Fruit fly (Drosophila melanogaster) Kc167 (cell line): ENCODE measurements around the gene Cyp28a5.

Experiments
- Myc ChIP-seq: fragments of >200 bp; optimal IDR thresholded peaks from 2 replicates; lab custom pipeline; 2017; ENCODE audit warnings: missing external identifiers
- Sin3A ChIP-seq: fragments of >200 bp; optimal IDR thresholded peaks from 2 replicates; lab custom pipeline; 2018; ENCODE audit warnings: missing external identifiers
- h ChIP-seq: fragments of >200 bp; optimal IDR thresholded peaks from 3 replicates; lab custom pipeline; 2018; ENCODE audit warnings: missing external identifiers
- insv ChIP-seq: fragments of >200 bp; optimal IDR thresholded peaks from 3 replicates; lab custom pipeline; 2018; ENCODE audit warnings: missing external identifiers
- psq ChIP-seq: fragments of >200 bp; optimal IDR thresholded peaks from 2 replicates; lab custom pipeline; 2017; ENCODE audit warnings: missing external identifiers
- ttk ChIP-seq: sonication (Bioruptor generic); optimal IDR thresholded peaks from 2 replicates; lab custom pipeline; 2017; ENCODE audit warnings: missing external identifiers

Cyp28a5 gene

DNA sequence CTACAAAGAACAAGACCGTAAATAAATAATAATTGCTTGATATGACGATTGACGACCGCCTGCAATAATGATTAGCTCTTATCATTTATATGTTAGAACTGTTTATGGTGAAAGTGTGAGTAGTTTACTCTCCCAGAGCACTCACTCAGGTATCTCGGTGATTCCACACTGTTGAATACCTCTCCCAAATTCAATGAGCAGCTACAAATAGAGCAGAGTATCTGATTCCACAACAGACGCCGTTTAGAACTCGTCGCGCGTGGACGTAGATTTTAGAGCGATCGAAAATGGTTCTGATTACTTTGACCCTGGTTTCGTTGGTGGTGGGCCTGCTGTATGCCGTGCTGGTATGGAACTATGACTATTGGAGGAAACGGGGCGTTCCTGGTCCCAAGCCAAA, at the start of gene Cyp28a5:
TSS of gene Cyp28a5 (plus strand) at position 230 of the 400 bp plus-strand sequence.
- no peak for TF ChIP-seq insv (lab: Kevin White, UChicago)
- TF ChIP-seq h (lab: Kevin White, UChicago): no peak
- TF ChIP-seq ttk: no peak
- TF ChIP-seq psq (lab: Kevin White, UChicago): no peak
- TF ChIP-seq Myc (lab: Kevin White, UChicago): no peak
- TF ChIP-seq Sin3A (lab: Kevin White, UChicago): no peak

DNA sequence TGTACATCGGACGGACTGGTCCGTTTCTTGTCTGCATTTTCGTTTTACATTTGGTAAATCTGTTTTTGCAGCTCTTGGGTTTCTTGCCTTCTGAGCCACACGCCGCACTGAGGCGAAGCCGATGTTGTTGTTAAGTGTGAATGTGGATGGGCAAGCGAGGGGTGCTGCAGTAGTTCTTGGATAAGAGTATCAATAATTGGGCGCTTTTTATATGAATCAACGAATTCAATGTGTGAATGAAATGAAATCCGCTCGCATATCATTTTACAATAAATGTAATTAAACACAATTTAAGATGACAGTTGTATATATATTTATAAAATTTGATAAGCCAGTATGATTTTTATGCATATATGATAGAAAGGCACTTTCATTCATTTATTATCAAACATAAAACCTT, 48.6 kb upstream of the Cyp28a5 start:
- TF ChIP-seq psq (lab: Kevin White, UChicago) (no peak), h (lab: Kevin White, UChicago) (no peak), insv (lab: Kevin White, UChicago) (no peak), Myc (lab: Kevin White, UChicago) (no peak), Sin3A (lab: Kevin White, UChicago) (no peak), ttk (no peak)

DNA sequence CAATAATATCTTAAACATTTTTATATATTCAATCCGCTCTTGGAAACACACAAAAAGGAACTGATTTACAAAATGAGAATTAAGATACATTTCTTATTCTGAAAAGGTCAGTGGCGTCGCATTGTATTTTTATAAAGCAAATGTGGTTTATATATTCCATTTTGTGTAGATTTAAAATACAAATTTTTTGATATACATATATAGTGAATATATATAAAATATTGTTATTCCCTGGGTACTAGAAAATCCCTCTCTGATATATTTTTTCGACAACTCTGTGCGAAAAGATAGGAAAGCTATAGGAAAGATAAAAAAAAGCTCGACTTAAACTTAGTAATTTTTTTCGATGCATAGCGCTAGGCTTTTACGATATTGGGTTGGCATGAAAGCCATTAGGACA, 45.8 kb upstream of the Cyp28a5 start, which contains the start of gene CG42711:
TSS of gene CG42711 (minus strand) at position 45 of the 400 bp plus-strand sequence.
- TF ChIP-seq Sin3A (lab: Kevin White, UChicago): no peak
- no peak for TF ChIP-seq Myc (lab: Kevin White, UChicago)
- TF ChIP-seq insv (lab: Kevin White, UChicago): no peak
- no peak for TF ChIP-seq psq (lab: Kevin White, UChicago)
- no peak for TF ChIP-seq ttk
- TF ChIP-seq h (lab: Kevin White, UChicago): no peak

DNA sequence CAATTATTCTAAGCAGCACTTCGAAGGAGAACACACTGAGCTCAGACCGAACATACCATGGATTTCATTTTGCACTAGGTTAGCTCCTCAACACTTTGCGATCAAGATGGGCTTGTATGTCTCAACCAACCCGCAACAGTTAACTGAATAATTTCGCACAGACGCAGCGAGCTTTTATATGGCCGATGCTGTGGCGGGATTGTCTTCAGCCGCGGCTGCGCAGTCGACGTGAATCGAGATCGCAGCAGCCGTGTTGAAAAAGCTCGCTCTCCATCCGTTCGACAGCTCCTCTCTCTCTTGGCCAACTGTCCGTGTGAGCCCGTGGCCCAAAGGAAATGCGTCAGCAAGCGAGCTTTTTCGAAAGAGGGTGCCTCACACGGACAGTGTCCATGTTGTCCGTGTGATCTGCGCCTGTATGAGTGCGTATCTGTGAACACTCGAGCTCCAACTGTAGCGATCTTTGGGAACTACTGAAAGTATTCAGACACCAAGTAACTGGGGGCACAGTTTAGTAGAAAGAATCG, 42.5 kb upstream of the Cyp28a5 start, which contains the start of gene Vajk2:
TSS of gene Vajk2 (minus strand) at position 151 of the 524 bp plus-strand sequence.
- TF ChIP-seq Sin3A (lab: Kevin White, UChicago) (no peak), ttk (no peak), psq (lab: Kevin White, UChicago) (no peak), insv (lab: Kevin White, UChicago) (no peak), h (lab: Kevin White, UChicago) (no peak), Myc (lab: Kevin White, UChicago) (no peak)

DNA sequence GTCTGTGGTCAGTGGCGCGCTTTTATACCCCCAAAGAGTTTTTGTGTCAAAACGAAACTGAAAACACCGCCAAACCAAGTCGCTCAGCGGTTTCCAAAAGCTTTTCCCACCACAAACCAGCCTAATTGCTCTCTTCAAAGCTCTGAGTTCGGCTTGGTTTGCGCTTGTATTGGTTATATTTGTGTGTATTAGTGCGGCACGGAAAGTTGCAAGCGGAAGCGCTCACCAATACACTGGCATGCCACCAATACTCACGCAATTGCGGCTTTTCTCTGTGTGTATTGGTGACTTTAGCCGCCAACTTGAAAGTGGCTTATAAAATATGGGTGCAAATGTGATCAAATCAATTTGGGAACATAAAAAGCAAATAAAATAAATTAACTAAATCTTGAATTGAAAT, 29.6 kb upstream of the Cyp28a5 start, which contains the start of gene Vajk3:
TSS of gene Vajk3 (minus strand) at position 1 of the 400 bp plus-strand sequence.
- TF ChIP-seq ttk: no peak
- TF ChIP-seq Sin3A (lab: Kevin White, UChicago): no peak
- TF ChIP-seq h (lab: Kevin White, UChicago): no peak
- TF ChIP-seq Myc (lab: Kevin White, UChicago): no peak
- TF ChIP-seq psq (lab: Kevin White, UChicago): no peak
- TF ChIP-seq insv (lab: Kevin White, UChicago): no peak

DNA sequence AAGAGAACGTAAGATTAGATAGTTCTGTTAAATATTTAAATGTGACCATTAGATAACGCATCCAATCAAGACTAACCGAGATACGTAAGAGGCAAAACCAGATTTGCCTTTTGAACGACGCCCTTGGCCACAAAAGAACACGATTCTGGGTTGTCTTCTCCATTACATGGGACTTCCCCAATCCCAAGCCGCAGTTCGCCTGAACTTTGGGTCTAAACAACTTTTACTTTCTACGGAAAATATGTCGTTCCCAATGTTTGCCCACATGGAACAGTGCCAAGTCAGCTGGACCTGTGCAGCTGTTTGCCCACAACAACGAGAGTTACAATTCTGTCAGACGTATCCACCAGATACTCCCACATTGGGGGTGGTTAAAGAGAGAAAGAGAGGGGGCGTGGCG, 27.3 kb upstream of the Cyp28a5 start:
- no peak for TF ChIP-seq Myc (lab: Kevin White, UChicago)
- no peak for TF ChIP-seq psq (lab: Kevin White, UChicago)
- TF ChIP-seq insv (lab: Kevin White, UChicago): no peak

DNA sequence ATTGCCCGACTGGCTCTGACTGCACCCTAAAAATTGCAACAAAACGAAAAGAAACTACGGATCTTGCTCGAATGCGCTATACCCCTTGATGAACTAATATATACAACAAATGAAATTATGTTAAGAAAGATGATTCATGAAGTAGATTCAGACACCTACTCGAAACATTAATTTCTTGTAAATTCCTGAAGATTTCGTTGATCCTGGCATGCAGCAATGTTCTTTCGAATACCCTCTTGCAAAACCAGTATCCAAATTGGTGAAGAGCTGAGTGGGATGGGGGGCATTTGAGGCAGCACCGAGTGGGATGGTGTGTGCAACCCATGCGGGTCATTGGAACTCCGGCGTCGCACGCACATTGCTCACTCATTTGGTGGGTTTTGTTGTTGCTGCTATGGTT, 21.3 kb upstream of the Cyp28a5 start:
- TF ChIP-seq ttk: no peak
- no peak for TF ChIP-seq h (lab: Kevin White, UChicago)
- TF ChIP-seq psq (lab: Kevin White, UChicago): no peak
- no peak for TF ChIP-seq insv (lab: Kevin White, UChicago)
- TF ChIP-seq Sin3A (lab: Kevin White, UChicago): no peak
- TF ChIP-seq Myc (lab: Kevin White, UChicago): no peak

DNA sequence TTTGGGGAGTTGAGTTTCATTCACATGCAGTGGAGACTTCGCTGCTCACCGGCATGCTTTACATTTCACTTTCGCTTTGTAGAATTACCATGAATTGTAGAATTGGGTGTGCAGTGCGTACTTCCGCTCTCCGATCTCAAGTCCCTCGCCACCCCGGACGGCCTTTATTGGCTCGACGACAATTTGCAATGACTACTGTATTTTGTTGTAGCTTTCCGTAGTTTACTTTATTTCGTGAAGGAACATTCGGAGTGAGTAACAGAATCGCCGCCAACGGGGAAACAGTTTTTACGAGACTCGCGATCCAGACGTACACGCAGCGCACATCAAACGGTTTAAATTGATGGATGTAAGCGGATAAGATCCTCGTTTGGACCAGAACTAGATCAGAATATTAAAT, 19.9 kb upstream of the Cyp28a5 start, which contains the start of gene NimA:
TSS of gene NimA (plus strand) at position 301 of the 400 bp plus-strand sequence.
- TF ChIP-seq ttk: no peak
- no peak for TF ChIP-seq psq (lab: Kevin White, UChicago)
- no peak for TF ChIP-seq h (lab: Kevin White, UChicago)
- no peak for TF ChIP-seq insv (lab: Kevin White, UChicago)

DNA sequence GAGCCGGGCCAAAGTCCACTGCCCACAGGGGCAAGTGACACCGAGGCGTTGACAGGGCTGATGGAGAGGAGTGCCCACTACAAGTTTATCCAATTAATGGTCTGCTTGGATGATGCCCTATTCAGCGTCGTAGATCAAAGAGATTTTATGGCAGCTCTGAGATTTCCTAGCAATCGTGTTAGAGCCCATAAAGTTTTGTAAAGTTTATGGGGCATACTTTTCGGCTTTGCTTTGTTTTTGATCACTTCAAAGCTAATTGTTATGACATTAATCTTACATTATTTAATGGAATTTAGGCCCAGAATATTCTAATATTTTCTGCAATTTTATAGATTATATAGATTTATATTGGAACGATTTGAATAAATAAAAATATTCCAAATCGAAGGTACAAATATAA, 16.7 kb upstream of the Cyp28a5 start:
- no peak for TF ChIP-seq psq (lab: Kevin White, UChicago)
- no peak for TF ChIP-seq h (lab: Kevin White, UChicago)
- TF ChIP-seq Myc (lab: Kevin White, UChicago): no peak
- TF ChIP-seq insv (lab: Kevin White, UChicago): no peak

DNA sequence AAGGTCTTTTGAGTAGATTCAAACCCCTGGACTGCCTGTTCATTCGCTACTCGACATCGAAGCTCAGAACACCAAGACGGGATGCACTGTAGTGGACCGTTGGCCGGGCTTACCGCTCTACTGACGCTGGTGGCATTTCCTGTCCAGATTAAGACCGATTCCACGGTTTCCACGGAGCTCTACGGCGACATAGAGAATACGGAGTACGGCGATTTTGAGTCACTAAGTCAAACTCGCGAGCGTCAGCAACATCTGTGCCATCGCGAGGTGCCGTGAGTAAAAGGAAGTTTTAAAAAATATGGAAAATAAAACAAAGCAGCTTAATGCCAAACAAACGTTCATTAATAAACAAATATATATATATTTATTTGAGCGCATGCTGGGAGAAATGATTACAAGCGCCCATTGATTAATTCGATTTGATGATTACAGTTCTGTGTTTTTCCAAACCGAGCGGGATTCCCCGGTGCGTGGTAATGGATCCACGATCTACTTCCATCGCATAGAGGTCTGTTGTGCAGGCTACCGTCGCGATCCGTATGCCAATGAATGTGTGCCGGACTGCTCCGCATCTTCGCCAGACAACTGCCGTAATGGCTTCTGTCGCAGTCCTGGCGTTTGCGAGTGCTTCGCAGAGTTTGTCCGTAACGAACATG, 13.5 kb upstream of the Cyp28a5 start, which contains the start of gene NimB1:
TSS of gene NimB1 (plus strand) at position 41 of the 656 bp plus-strand sequence.
- no peak for TF ChIP-seq insv (lab: Kevin White, UChicago)
- no peak for TF ChIP-seq Sin3A (lab: Kevin White, UChicago)
- TF ChIP-seq ttk: no peak
- TF ChIP-seq h (lab: Kevin White, UChicago): no peak

DNA sequence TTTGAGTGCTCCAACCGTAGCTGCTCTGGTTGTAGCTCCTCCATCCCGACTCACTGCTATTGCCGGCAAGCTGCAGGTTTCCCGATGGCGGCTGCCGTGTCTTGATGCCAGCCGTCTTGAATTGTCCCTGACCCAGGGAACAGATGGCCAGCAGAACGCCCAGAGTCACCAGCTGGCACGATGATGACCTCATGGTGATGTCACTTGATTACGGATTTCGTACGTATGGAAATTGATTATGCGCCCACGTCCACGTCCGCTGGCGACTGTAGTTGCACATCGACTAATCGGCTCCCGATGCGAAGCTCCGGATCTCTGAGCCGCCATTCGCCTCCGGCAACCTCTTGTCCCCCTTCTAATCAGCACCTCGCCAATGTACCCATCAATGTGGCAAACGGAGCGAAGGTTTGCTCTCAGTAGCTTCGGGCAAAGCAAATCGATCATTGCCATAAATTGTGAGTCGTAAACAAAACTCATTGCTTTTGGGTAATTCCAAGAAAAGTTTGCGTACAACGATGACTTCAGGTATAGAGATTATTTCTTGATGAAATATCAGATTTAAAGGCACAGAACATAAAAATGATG, 10.3 kb upstream of the Cyp28a5 start, which contains the start of gene NimB2:
TSS of gene NimB2 (minus strand) at position 287 of the 585 bp plus-strand sequence.
- TF ChIP-seq psq (lab: Kevin White, UChicago) (no peak), ttk (no peak), h (lab: Kevin White, UChicago) (no peak), insv (lab: Kevin White, UChicago) (no peak), Myc (lab: Kevin White, UChicago) (no peak)
